Worm (Caenorhabditis elegans): ENCODE measurements around the gene mdt-8.

DNA sequence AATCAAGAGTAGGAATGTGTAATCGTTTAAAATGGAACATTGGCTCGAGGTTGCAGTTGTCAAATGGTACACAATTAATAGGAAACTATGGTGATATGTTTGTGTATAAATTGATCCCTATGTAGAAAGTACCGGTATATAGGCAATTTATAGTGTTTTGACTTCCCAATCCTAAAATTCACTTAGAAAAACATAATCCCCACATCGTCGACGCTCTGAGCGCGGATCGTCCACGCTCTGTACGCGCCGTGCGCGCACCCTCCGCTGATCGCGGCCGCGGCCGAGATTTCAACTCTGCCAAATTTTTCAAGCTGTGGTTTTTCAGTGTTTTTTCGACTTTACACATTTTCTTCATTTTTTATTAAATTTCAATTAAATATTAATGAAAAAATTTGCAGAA, 22.7 kb upstream of the mdt-8 start, which contains the start of gene F54D5.17:
- TF ChIP-seq mab-5 (tag; optimal IDR thresholded peaks at IDR 0.05) (no peak), lin-13 (tag; optimal IDR thresholded peaks at IDR 0.05) (no peak), M03D4.4 (tag; optimal IDR thresholded peaks at IDR 0.05) (no peak), unc-39 (tag; optimal IDR thresholded peaks at IDR 0.05) (no peak), nhr-12 (tag; optimal IDR thresholded peaks at IDR 0.05) (no peak), drap-1 (GFP tag; optimal IDR thresholded peaks at IDR 0.05) (no peak), unc-62 (GFP tag; optimal IDR thresholded peaks at IDR 0.05) (no peak), nhr-76 (tag; optimal IDR thresholded peaks at IDR 0.05) (no peak), elt-1 (tag; optimal IDR thresholded peaks at IDR 0.05; ENCODE audit: borderline replicate concordance, insufficient read depth) (no peak), pha-4 (tag; optimal IDR thresholded peaks at IDR 0.05) (no peak), blmp-1 (tag; optimal IDR thresholded peaks at IDR 0.05) (no peak), snpc-4 (tag; optimal IDR thresholded peaks at IDR 0.05) (no peak), ztf-11 (tag; optimal IDR thresholded peaks at IDR 0.05) (no peak), ceh-43 (GFP tag; optimal IDR thresholded peaks at IDR 0.05) (no peak)
